Fruit fly (Drosophila melanogaster): ENCODE results near the gene CG45263.

- no peak for TF ChIP-seq CG9948 (tag; optimal IDR thresholded peaks at IDR 0.05)
- TF ChIP-seq CG17806 (tag; optimal IDR thresholded peaks at IDR 0.05), result no peak
- TF ChIP-seq Pif1B (GFP tag; optimal IDR thresholded peaks at IDR 0.05), result no peak
These were observed 115.0 kb downstream of the CG45263 start, which contains the start of the genes Veneno and CG7963 for dm6 chr3R:8362259-8362876.
